Worm (Caenorhabditis elegans): Measurements from ENCODE around the gene F58F12.1.

Gene F58F12.1

ce11 chrII:6383183-6383695 is at the start of gene F58F12.1 (continued):
- TF ChIP-seq mef-2 (tag; optimal IDR thresholded peaks at IDR 0.05) = no peak
- no peak for TF ChIP-seq C34B4.2 (tag; optimal IDR thresholded peaks at IDR 0.05)
- TF ChIP-seq egl-13 (tag; optimal IDR thresholded peaks at IDR 0.05) = peak; percentile 39
- TF ChIP-seq skn-1 (tag; optimal IDR thresholded peaks at IDR 0.05) = no peak
- TF ChIP-seq lin-15B (tag; optimal IDR thresholded peaks at IDR 0.05) = peak; percentile 87
- TF ChIP-seq fos-1 (tag; optimal IDR thresholded peaks at IDR 0.05) = no peak
- no peak for TF ChIP-seq alr-1 (tag; optimal IDR thresholded peaks at IDR 0.05; ENCODE audit: borderline replicate concordance)
- no peak for TF ChIP-seq pqm-1 (tag; optimal IDR thresholded peaks at IDR 0.05)
- TF ChIP-seq hlh-4 (tag; optimal IDR thresholded peaks at IDR 0.05) = no peak
- TF ChIP-seq egl-27 (tag; optimal IDR thresholded peaks at IDR 0.05) = no peak
- no peak for TF ChIP-seq sptf-1 (tag; optimal IDR thresholded peaks at IDR 0.05)
- peak in 1 of 6 experiments; percentile 21 for TF ChIP-seq elt-3 (tag; optimal IDR thresholded peaks at IDR 0.05)
- peak; percentile 62 for TF ChIP-seq nhr-20 (tag; optimal IDR thresholded peaks at IDR 0.05)
- TF ChIP-seq ces-1 (GFP tag; optimal IDR thresholded peaks at IDR 0.05) = no peak
- TF ChIP-seq jun-1 (tag; optimal IDR thresholded peaks at IDR 0.05) = peak; percentile 44
- peak; percentile 3 for TF ChIP-seq unc-86 (tag; optimal IDR thresholded peaks at IDR 0.05)
- no peak for TF ChIP-seq Y116A8C.19 (tag; optimal IDR thresholded peaks at IDR 0.05; ENCODE audit: borderline replicate concordance)
- peak; percentile 70 for TF ChIP-seq isw-1 (GFP tag; IDR thresholded peaks at IDR 0.05)
- peak; percentile 95 for TF ChIP-seq rnt-1 (tag; optimal IDR thresholded peaks at IDR 0.05)
- TF ChIP-seq nhr-84 (tag; optimal IDR thresholded peaks at IDR 0.05) = no peak
- no peak for TF ChIP-seq grh-1 (GFP tag; IDR thresholded peaks at IDR 0.05)
- peak; percentile 46 for TF ChIP-seq nhr-19 (GFP tag; conservative IDR thresholded peaks at IDR 0.05)
- TF ChIP-seq nhr-28 (tag; optimal IDR thresholded peaks at IDR 0.05) = no peak
- peak; percentile 50 to 76 (median 62) for TF ChIP-seq dpl-1 (GFP tag; optimal IDR thresholded peaks at IDR 0.05)
- peak in 1 of 2 experiments; percentile 27 for TF ChIP-seq mdl-1 (tag; optimal IDR thresholded peaks at IDR 0.05)
- peak; percentile 44 for TF ChIP-seq swsn-7 (tag; optimal IDR thresholded peaks at IDR 0.05)
- peak; percentile 75 for TF ChIP-seq blmp-1 (tag; optimal IDR thresholded peaks at IDR 0.05)
- TF ChIP-seq unc-62 (GFP tag; optimal IDR thresholded peaks at IDR 0.05) = no peak
- TF ChIP-seq lin-14 (GFP tag; optimal IDR thresholded peaks at IDR 0.05) = peak; percentile 73
- peak; percentile 50 for TF ChIP-seq lin-13 (GFP tag; optimal IDR thresholded peaks at IDR 0.05)
- no peak for TF ChIP-seq ceh-8 (GFP tag; optimal IDR thresholded peaks at IDR 0.05)

DNA sequence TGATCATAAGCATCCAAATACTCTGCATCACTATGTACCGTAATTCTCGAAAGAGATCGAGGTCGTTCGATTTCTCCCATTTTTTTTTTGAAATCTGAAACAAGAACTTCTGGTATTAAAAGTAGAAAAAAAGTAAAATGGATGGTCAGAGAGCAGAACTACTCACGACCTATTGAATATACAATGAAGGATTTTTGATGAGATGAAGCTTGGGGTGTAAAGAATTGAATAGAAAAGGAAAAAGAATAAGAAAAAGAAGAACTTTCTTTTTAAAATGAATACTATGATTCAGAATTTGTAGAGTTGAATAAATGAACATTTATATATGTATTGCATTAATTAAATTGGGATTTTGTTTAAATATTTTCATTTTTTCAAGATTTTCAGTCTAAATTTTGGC is 49.6 kb upstream of the F58F12.1 start, which contains the start of gene ttc-39B:
Gene ttc-39B (minus strand): TSS at position 101 of the 400 bp plus-strand sequence.
- no peak for TF ChIP-seq snu-23 (GFP tag; optimal IDR thresholded peaks at IDR 0.05)
- TF ChIP-seq fkh-4 (tag; optimal IDR thresholded peaks at IDR 0.05; ENCODE audit: borderline replicate concordance) = no peak
- no peak for TF ChIP-seq egl-13 (tag; optimal IDR thresholded peaks at IDR 0.05)
- TF ChIP-seq elt-3 (tag; optimal IDR thresholded peaks at IDR 0.05) = no peak
- TF ChIP-seq fos-1 (tag; optimal IDR thresholded peaks at IDR 0.05) = no peak
- TF ChIP-seq fkh-10 (GFP tag; optimal IDR thresholded peaks at IDR 0.05) = no peak
- TF ChIP-seq nhr-12 (tag; optimal IDR thresholded peaks at IDR 0.05) = no peak

- TF ChIP-seq lin-14 (GFP tag; optimal IDR thresholded peaks at IDR 0.05) (peak; percentile 0), lin-35 (GFP tag; optimal IDR thresholded peaks at IDR 0.05) (peak in 1 of 2 experiments; percentile 7), snu-23 (GFP tag; optimal IDR thresholded peaks at IDR 0.05) (no peak), efl-1 (optimal IDR thresholded peaks at IDR 0.05) (no peak), efl-1 (GFP tag; optimal IDR thresholded peaks at IDR 0.05 in 1 of 2) (peak in 1 of 2 experiments; percentile 90), elt-2 (tag; optimal IDR thresholded peaks at IDR 0.05) (peak; percentile 46)
Observed at ce11 chrII:6334745-6335260, 48.6 kb upstream of the F58F12.1 start.

Measured in whole organism, L1 larva.